Worm (Caenorhabditis elegans) whole organism, young adult: ENCODE data around the gene srx-48.

Experiments
- aptf-2 ChIP-seq: fragments of 200-800 bp; sonication (Bioruptor generic); conservative IDR thresholded peaks from 2 replicates; pipeline ENCODE4 v1.3.6; 2022; ENCODE audit warnings: missing genetic modification reagents, missing genetic modification characterization, missing compliant biosample characterization
- nhr-120 ChIP-seq: fragments of 200-800 bp; sonication (Bioruptor generic); IDR thresholded peaks from 2 replicates; pipeline ENCODE4 v1.3.6; 2022; ENCODE audit warnings: missing genetic modification characterization, missing compliant biosample characterization

DNA sequence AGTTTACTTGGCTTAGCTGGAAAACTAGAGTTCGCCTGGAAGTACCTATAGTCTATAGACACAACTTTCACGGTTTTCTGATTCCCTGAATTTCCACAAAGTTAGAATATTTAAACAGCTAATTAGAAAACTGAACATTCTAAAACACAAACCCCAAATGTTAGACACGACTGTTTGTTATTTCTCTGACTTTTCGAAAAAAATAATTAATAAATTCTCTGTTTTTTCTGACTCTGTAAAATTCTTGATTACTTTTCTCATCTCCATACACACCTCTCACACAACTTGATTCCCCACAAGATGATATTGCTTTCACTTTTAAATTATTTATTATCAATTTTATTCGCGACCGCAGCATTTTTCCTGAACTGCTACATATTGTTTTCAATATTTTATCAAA, 50.0 kb downstream of the srx-48 start, which contains the start of gene srbc-75:
- no peak for TF ChIP-seq nhr-120
- TF ChIP-seq aptf-2 (GFP tag; lab: Robert Waterston, UW): no peak
